Worm (Caenorhabditis elegans) whole organism, young adult: ENCODE results near the gene kbp-1.

Experiments
- aptf-2 ChIP-seq: fragments of 200-800 bp; sonication (Bioruptor generic); conservative IDR thresholded peaks from 2 replicates; pipeline ENCODE4 v1.3.6; 2022; ENCODE audit warnings: missing genetic modification reagents, missing genetic modification characterization, missing compliant biosample characterization
- unc-62 ChIP-seq: fragments of 150-350 bp; optimal IDR thresholded peaks from 2 replicates; lab custom pipeline; 2014; ENCODE audit warnings: missing biosample characterization, missing genetic modification reagents, missing genetic modification characterization

ce11 chrIII:6895677-6896076, 26.2 kb downstream of the kbp-1 start:
- TF ChIP-seq unc-62 (GFP tag; lab: Kevin White, UChicago) (no peak), aptf-2 (no peak)
